Worm (Caenorhabditis elegans): ENCODE measurements around the gene ocr-1.

DNA sequence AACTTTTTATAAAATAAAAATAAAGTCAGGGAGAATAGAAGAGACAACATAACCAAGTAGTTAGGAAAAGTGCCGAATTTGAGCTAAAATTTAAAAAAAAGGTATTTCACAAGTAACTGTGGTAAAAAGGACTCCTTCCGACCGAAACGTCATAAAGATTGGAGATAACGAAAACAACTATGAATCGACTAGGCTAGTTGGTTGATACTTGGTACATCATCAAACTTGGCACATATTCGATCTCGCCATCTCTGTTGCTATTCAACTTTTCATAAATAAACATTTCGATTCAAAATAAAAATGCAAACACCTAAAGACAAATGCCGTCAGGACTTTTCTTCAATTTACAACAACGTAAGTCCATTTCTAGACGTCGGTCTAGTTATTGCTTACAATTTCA is 47.6 kb downstream of the ocr-1 start, which contains the start of gene C29A12.22:
- TF ChIP-seq ets-4 (tag; optimal IDR thresholded peaks at IDR 0.05): no peak
- TF ChIP-seq pha-4 (tag; optimal IDR thresholded peaks at IDR 0.05): no peak
- TF ChIP-seq eyg-1 (tag; optimal IDR thresholded peaks at IDR 0.05): no peak
- TF ChIP-seq nfya-1 (tag; optimal IDR thresholded peaks at IDR 0.05): no peak
- no peak for TF ChIP-seq ttx-3 (tag; optimal IDR thresholded peaks at IDR 0.05)
- TF ChIP-seq F13H6.1 (tag; optimal IDR thresholded peaks at IDR 0.05): no peak
- no peak for TF ChIP-seq ama-1 (optimal IDR thresholded peaks at IDR 0.05)
- TF ChIP-seq pqm-1 (tag; optimal IDR thresholded peaks at IDR 0.05): no peak
- no peak for TF ChIP-seq dmd-4 (tag; optimal IDR thresholded peaks at IDR 0.05; ENCODE audit: borderline replicate concordance)
- no peak for TF ChIP-seq fax-1 (tag; optimal IDR thresholded peaks at IDR 0.05)
- no peak for TF ChIP-seq gmeb-2 (tag; optimal IDR thresholded peaks at IDR 0.05)
- TF ChIP-seq pax-1 (tag; optimal IDR thresholded peaks at IDR 0.05): no peak
- TF ChIP-seq ztf-16 (tag; optimal IDR thresholded peaks at IDR 0.05): no peak
